Worm (Caenorhabditis elegans): ENCODE results near the gene lron-4.

- TF ChIP-seq B0310.2 (tag; optimal IDR thresholded peaks at IDR 0.05) (no peak), ama-1 (optimal IDR thresholded peaks at IDR 0.05) (no peak), pes-1 (GFP tag; IDR thresholded peaks at IDR 0.05) (no peak), hmg-4 (GFP tag; optimal IDR thresholded peaks at IDR 0.05) (no peak), F13C5.2 (tag; optimal IDR thresholded peaks at IDR 0.05) (no peak), sea-1 (GFP tag; conservative IDR thresholded peaks at IDR 0.05) (no peak), tbx-37 (GFP tag; conservative IDR thresholded peaks at IDR 0.05) (no peak), tra-4 (tag; optimal IDR thresholded peaks at IDR 0.05) (no peak), hmbx-1 (tag; optimal IDR thresholded peaks at IDR 0.05) (no peak), flt-1 (GFP tag; IDR thresholded peaks at IDR 0.05) (no peak), scrt-1 (GFP tag; IDR thresholded peaks at IDR 0.05) (no peak), ets-7 (tag; optimal IDR thresholded peaks at IDR 0.05) (no peak), ceh-13 (GFP tag; optimal IDR thresholded peaks at IDR 0.05) (no peak), ceh-36 (tag; optimal IDR thresholded peaks at IDR 0.05) (no peak)
Measured at ce11 chrII:8160916-8161315, 49.0 kb upstream of the lron-4 start.
